Fruit fly (Drosophila melanogaster): Measurements from ENCODE around the gene CG14223.
A peak's percentile ranks its signal among the peaks of the same experiment; 100 is the strongest.

The CG14223 gene

dm6 chrX:19640707-19641248, 23.0 kb downstream of the CG14223 start:
- no peak for TF ChIP-seq CG17801 (GFP tag; optimal IDR thresholded peaks at IDR 0.05; ENCODE audit: partially characterized antibody)

DNA sequence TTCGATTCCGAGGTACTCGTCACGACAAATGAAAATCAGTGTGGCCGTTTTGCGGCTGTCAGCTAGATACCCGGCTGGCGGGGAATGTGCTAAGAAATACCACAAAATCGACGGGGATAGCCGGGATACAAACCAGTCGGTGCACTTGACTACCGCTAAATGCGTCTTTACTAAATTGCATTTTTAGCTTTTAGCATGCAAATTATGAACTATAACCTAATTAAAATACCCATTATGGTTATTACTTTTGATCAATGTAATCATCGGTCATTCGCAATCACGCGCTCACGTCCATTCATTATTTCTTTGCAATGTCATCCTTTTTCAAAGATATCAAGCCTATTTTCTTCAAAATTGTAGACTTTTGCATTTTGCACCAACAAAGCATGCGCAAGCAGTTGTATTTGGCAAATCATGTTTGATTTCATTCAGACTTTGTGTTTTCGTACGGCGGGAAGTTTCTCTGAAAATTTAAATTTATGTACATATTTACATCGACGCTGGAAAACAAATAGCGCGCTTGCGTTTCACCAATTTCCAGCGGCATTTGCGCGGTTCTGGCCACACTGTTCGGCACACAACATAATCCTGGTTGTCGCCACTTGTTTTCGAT, 25.3 kb downstream of the CG14223 start, which contains the start of gene Rcd-1:
TSS of gene Rcd-1 (plus strand) at position 440 of the 613 bp plus-strand sequence.
- no peak for TF ChIP-seq CG17801 (GFP tag; optimal IDR thresholded peaks at IDR 0.05; ENCODE audit: partially characterized antibody)

- peak; percentile 25 for TF ChIP-seq CG17801 (GFP tag; optimal IDR thresholded peaks at IDR 0.05; ENCODE audit: partially characterized antibody)
Measured at dm6 chrX:19637434-19638327, 26.1 kb downstream of the CG14223 start.

- no peak for TF ChIP-seq CG17801 (GFP tag; optimal IDR thresholded peaks at IDR 0.05; ENCODE audit: partially characterized antibody)
Measured at dm6 chrX:19637002-19637420, 26.8 kb downstream of the CG14223 start.

DNA sequence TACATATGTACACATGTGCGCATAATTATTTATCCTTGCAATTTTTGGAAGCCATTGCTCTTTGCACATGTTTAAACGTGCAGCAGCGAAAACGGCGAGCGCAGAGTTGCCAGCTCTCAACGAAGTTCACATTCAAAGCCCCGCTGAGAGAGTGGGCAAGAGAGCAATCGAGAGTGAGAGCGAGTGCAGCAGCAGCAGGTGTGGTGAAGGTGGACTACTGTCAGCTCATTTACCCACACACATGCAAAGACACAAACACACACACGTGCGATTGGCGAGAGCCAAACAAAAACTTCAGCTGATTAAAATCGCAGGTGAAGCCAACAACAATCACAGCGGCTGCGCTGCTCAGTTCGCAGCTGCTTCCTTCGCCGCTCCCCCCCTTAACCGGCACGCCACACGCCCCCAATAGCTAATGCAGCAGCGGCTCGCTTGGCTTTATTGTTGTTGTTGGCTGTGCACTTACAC, 32.4 kb downstream of the CG14223 start:
- peak; percentile 35 for TF ChIP-seq CG17801 (GFP tag; optimal IDR thresholded peaks at IDR 0.05; ENCODE audit: partially characterized antibody)

DNA sequence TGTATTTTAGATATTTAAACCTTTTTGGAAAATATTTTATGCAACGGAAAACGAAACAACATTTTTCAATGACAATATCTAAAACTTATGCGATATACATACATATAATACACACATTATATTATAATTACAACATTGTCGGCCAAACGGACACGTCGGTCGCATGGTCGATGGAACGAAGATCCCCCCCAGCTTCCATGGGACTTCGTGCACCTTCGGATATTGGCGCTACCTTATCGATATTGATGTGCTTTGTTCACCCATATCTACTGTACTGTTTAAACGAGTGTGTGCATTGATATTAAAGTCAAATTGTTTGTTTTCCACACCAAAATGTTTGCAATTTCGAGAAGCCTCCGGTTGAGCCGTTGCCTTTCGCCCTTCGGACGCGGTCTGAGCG, 38.4 kb downstream of the CG14223 start, which contains the start of gene CG14212:
TSS of gene CG14212 (plus strand) at position 301 of the 400 bp plus-strand sequence.
- no peak for TF ChIP-seq CG17801 (GFP tag; optimal IDR thresholded peaks at IDR 0.05; ENCODE audit: partially characterized antibody)

DNA sequence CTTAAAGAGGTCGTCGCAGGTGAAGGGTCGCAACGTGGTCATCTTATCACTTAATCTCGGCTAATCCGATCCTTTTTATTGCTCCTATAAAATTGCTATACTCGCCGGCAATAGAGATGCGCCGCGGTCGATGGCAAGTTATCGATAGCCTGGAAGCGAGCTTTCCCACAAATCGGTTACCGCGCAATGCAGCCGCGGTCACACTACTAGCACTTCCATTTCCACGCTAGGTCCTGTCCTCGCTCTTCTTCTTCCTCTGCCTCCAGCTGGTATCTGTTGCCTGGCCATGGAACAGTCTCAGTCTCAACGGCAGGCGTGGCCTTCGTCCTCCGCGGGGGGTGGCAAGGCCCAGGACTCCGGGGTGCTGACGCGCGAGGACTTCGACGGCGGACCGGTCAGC, 40.8 kb downstream of the CG14223 start, which contains the start of the genes Naa20A and MKP-4:
TSS of gene Naa20A (minus strand) at position 151 of the 400 bp plus-strand sequence.
TSS of gene MKP-4 (plus strand) at position 191 of the 400 bp plus-strand sequence.
- no peak for TF ChIP-seq CG17801 (GFP tag; optimal IDR thresholded peaks at IDR 0.05; ENCODE audit: partially characterized antibody)

DNA sequence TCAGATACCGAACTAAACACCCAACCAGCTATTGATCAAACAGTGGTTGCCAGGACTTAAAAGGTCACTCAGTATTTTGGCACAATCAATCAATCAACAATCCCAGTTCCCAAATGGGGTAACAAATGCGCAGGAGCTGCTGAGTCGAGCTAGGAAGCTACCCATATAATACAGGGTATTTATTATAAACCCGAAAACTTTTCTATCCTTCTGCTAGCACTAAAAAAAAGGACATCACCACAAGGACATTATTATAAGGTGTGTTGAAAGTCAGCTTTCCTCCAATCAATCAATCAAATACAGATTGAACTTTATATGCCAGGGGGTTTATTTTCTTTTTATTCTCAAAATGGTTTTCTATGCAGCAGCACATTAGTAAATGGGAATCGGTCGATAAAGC, 42.6 kb downstream of the CG14223 start, which contains the start of gene CG14221:
TSS of gene CG14221 (minus strand) at position 101 of the 400 bp plus-strand sequence.
- TF ChIP-seq CG17801 (GFP tag; optimal IDR thresholded peaks at IDR 0.05; ENCODE audit: partially characterized antibody) = no peak

dm6 chrX:19618183-19618740, 45.5 kb downstream of the CG14223 start, which contains the start of the genes Pstk and Tim9b:
Gene Pstk, minus strand, starts transcription at chrX:19618537.
Gene Tim9b, minus strand, starts transcription at chrX:19618537.
- no peak for TF ChIP-seq CG17801 (GFP tag; optimal IDR thresholded peaks at IDR 0.05; ENCODE audit: partially characterized antibody)

- no peak for TF ChIP-seq CG17801 (GFP tag; optimal IDR thresholded peaks at IDR 0.05; ENCODE audit: partially characterized antibody)
Measured at dm6 chrX:19615990-19616663, 47.6 kb downstream of the CG14223 start, which contains the start of gene CG14210. Gene CG14210, plus strand, starts transcription at chrX:19616196.

DNA sequence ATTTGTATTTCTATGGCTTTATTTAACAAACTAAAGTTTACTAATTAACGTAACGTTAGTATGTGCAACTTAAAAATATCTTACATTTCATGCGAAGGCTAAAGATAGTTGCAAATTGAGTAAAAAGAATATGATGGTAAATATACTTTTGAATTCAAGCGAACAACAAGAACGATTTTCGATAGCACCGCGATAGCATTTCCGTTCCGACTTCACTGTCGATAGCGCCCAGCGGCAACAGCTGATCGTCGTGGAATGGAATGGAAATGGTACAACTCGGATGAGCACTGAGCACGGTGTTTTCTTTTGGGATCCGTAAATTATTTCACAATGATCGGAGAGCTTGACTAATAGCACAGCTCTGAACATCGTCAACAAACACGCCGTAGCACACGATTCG, 50.3 kb downstream of the CG14223 start:
- peak; percentile 85 for TF ChIP-seq CG17801 (GFP tag; optimal IDR thresholded peaks at IDR 0.05; ENCODE audit: partially characterized antibody)

DNA sequence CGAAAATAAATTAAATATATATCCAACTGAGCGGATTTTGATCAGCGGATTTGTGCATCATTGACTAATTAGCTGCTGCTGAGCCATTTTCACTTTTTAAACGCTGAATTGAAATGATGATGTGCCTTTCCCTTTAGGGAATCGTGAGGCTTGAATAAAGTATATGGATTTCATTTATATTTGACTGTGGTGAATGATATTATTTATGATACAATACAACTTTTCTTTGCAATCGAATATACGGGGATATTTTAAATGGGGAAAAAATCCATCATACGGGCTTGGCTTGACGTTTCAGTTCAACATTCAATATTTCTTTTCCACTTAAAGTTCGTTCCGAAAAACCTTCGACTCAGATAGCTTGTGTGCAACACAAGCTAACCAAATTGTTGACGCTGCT, 52.5 kb downstream of the CG14223 start, which contains the start of the genes Shawn and Tyler:
TSS of gene Shawn (plus strand) at position 301 of the 400 bp plus-strand sequence.
TSS of gene Tyler (plus strand) at position 301 of the 400 bp plus-strand sequence.
- no peak for TF ChIP-seq CG17801 (GFP tag; optimal IDR thresholded peaks at IDR 0.05; ENCODE audit: partially characterized antibody)

Measured in ovary, adult (tissue).